Worm (Caenorhabditis elegans): ENCODE measurements around the gene C06A6.4.

Gene C06A6.4

DNA sequence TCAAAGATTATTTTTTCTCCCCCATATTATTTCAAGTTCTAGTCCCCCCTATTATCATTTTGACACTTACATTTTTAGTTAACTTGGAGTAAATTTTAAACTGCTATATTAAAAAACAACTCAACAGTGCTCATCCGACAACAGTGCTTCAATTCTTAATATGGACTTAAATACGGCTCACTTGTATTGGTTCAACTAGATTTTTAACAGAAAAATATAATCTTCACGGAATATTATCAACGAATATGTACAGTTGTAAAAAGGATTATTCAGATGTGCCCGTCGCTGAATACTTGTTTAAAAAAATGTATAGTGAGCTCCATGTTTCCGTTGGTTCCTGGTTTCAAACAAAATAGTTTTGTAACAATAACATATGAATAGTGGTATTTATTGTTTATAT is 28.8 kb downstream of the C06A6.4 start:
- TF ChIP-seq sptf-1 (tag; optimal IDR thresholded peaks at IDR 0.05) (no peak), grh-1 (GFP tag; IDR thresholded peaks at IDR 0.05) (no peak), ceh-88 (GFP tag; IDR thresholded peaks at IDR 0.05) (no peak), nhr-28 (tag; optimal IDR thresholded peaks at IDR 0.05) (no peak), unc-62 (GFP tag; optimal IDR thresholded peaks at IDR 0.05) (no peak)

DNA sequence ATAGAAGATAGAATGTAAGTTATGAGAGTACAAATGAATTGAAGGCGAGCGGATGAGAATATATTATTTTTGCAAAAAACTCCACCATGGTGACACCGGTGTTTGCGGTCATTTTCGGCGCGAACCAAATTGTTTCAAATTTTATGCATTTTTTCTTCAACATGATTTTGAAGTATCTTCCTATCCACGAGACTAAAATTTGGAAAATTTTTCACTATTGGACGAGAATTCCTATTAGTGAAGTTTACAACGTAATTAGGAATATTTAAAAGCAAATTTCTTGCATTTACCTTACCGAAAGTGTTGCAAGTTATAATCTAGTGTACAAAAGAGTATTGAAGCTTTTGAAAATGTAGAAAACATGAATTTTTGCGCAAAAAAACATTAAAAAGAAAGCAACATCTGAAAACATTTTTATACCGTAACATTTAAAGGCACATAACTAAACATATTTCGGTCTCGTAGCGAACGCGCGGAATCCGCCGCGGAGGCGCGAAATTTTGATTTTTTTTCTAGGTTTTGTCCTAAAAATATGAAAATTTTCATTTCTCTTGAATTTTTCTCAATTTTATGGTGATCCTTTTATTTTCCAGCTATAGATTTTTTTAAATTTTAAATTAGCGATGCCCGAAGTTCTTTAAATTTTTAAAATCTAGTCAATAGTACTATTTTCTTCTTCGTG is 32.5 kb downstream of the C06A6.4 start, which contains the start of gene sgo-1:
Gene sgo-1 (minus strand): TSS at position 51 of the 682 bp plus-strand sequence.
- TF ChIP-seq efl-1 (optimal IDR thresholded peaks at IDR 0.05) (peak; percentile 1 to 16), efl-1 (GFP tag; optimal IDR thresholded peaks at IDR 0.05 in 1 of 2) (no peak), ceh-8 (GFP tag; optimal IDR thresholded peaks at IDR 0.05) (no peak), grh-1 (GFP tag; IDR thresholded peaks at IDR 0.05) (no peak), lsy-2 (tag; optimal IDR thresholded peaks at IDR 0.05) (no peak), snu-23 (GFP tag; optimal IDR thresholded peaks at IDR 0.05) (no peak), zag-1 (tag; optimal IDR thresholded peaks at IDR 0.05) (no peak), snpc-4 (tag; optimal IDR thresholded peaks at IDR 0.05) (no peak), isw-1 (GFP tag; IDR thresholded peaks at IDR 0.05) (no peak), xbp-1 (tag; optimal IDR thresholded peaks at IDR 0.05) (no peak)

DNA sequence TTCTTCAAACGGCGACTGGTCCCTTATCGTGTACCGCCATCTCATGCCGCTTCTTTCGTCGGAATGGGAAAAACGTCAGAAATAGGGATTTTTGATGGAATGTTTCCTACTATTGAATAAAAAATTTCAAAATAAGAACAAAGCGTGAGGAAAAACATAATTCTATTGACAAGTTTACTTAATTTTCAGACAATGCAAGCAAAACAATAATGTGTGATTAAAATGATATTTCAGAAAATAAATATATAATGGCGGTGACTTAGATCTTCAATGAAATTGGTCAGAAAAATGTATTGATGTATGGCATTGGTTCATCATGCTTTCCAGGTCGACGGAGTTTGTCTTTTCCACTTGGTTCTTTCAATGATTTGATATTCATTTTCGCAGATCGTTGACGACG is 34.4 kb downstream of the C06A6.4 start, which contains the start of gene ntp-1:
Gene ntp-1 (minus strand): TSS at position 101 of the 400 bp plus-strand sequence.
- TF ChIP-seq lin-15B (tag; optimal IDR thresholded peaks at IDR 0.05) (no peak), nhr-20 (tag; optimal IDR thresholded peaks at IDR 0.05) (no peak), isw-1 (GFP tag; IDR thresholded peaks at IDR 0.05) (no peak), nhr-11 (tag; optimal IDR thresholded peaks at IDR 0.05) (no peak)

DNA sequence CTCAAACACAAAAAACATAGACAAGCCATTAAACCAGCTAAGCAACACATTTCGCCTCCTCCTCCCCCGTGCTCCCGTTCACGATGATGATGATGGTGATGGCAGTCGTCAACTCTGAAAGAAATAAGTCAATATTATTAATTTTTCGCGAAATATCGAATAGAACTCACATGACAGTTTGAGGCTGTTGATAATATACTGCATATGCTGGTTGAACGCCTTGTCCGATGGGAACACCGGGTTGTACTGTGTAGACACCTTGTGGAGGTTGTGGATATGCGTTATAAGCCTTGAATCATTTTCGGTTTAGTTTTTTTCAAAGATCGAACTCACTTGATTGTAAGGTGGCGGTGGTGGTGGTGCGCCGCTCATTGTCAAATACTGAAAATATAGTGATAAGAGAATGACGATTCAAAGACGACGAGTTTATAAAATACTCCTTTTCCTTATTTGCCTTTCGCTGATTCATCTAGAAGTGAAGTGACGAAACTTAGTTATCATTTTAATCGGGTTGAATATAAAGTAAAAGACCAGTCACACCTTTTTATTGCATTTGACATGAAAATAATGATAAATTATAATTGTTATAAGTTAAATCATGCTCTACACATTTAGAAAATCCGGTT is 37.2 kb downstream of the C06A6.4 start, which contains the start of gene C33H5.13:
Gene C33H5.13 (minus strand): TSS at position 443 of the 626 bp plus-strand sequence.
- TF ChIP-seq zip-4 (GFP tag; optimal IDR thresholded peaks at IDR 0.05): no peak
- peak; percentile 34 for TF ChIP-seq elt-2 (tag; optimal IDR thresholded peaks at IDR 0.05)
- TF ChIP-seq alr-1 (tag; optimal IDR thresholded peaks at IDR 0.05; ENCODE audit: borderline replicate concordance): no peak
- no peak for TF ChIP-seq ztf-4 (tag; optimal IDR thresholded peaks at IDR 0.05)
- peak in 1 of 2 experiments; percentile 6 for TF ChIP-seq efl-1 (optimal IDR thresholded peaks at IDR 0.05)
- TF ChIP-seq efl-1 (GFP tag; optimal IDR thresholded peaks at IDR 0.05 in 1 of 2): peak in 1 of 2 experiments; percentile 56
- TF ChIP-seq hlh-17 (GFP tag; optimal IDR thresholded peaks at IDR 0.05; ENCODE audit: borderline replicate concordance): no peak
- no peak for TF ChIP-seq ets-5 (GFP tag; IDR thresholded peaks at IDR 0.05)
- peak in 1 of 2 experiments; percentile 20 for TF ChIP-seq lin-35 (GFP tag; optimal IDR thresholded peaks at IDR 0.05)
- no peak for TF ChIP-seq lsy-2 (tag; optimal IDR thresholded peaks at IDR 0.05)

DNA sequence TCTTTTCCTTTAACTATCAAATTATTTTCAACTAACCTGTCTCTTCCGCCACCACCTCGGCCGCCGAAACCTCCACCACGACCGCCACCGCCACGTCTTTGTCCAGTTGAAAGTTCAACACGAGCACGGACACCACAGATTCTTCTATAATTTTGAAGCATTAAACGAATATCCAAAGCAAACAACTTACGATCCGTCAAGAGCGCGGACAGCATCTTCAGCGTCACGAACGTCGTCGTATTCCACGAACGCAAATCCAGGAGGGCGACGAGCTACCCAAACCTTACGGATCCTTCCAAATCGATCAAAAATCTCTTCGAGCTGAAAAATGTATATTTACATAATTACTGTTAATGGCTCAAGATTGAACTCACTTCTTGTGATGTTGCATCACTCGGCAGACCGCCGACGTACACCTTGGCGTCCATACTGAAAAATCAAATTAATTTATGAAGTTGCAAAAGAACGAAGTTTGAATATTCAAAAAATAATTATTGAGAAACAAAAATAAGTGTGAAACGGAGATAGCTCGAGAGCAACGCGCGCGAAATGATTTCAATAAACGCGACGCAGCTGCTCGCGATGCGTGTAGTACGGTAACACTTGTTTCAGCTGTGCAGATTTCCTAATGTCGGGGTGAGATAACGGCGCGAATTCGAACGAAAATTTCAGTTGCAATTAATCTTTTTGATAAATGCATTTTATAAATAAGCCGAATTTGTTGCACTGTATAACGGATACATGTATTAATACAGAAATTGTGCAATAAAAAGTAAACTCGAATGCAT is 38.1 kb downstream of the C06A6.4 start, which contains the start of gene rsp-6:
Gene rsp-6 (minus strand): TSS at position 429 of the 788 bp plus-strand sequence.
- peak; percentile 94 for TF ChIP-seq C16A3.4 (tag; optimal IDR thresholded peaks at IDR 0.05)
- no peak for TF ChIP-seq pag-3 (tag; optimal IDR thresholded peaks at IDR 0.05; ENCODE audit: borderline replicate concordance, insufficient read depth)
- TF ChIP-seq dpl-1 (GFP tag; optimal IDR thresholded peaks at IDR 0.05): peak; percentile 92 to 96 (median 94)
- no peak for TF ChIP-seq Y116A8C.19 (tag; optimal IDR thresholded peaks at IDR 0.05; ENCODE audit: borderline replicate concordance)
- TF ChIP-seq unc-130 (tag; optimal IDR thresholded peaks at IDR 0.05): peak; percentile 87
- TF ChIP-seq ztf-4 (tag; optimal IDR thresholded peaks at IDR 0.05): peak; percentile 73
- TF ChIP-seq lsy-2 (tag; optimal IDR thresholded peaks at IDR 0.05): peak; percentile 98 to 99
- peak; percentile 79 for TF ChIP-seq dsc-1 (tag; optimal IDR thresholded peaks at IDR 0.05)
- peak; percentile 89 for TF ChIP-seq skn-1 (tag; optimal IDR thresholded peaks at IDR 0.05)
- TF ChIP-seq snu-23 (GFP tag; optimal IDR thresholded peaks at IDR 0.05): peak; percentile 92
- peak; percentile 23 for TF ChIP-seq nhr-11 (tag; optimal IDR thresholded peaks at IDR 0.05)
- no peak for TF ChIP-seq ceh-63 (GFP tag; optimal IDR thresholded peaks at IDR 0.05)
- TF ChIP-seq nhr-71 (tag; optimal IDR thresholded peaks at IDR 0.05): peak; percentile 92
- peak; percentile 78 for TF ChIP-seq nhr-77 (tag; optimal IDR thresholded peaks at IDR 0.05)
- TF ChIP-seq unc-62 (GFP tag; optimal IDR thresholded peaks at IDR 0.05): no peak
- no peak for TF ChIP-seq alr-1 (tag; optimal IDR thresholded peaks at IDR 0.05; ENCODE audit: borderline replicate concordance)
- peak; percentile 46 for TF ChIP-seq C04F5.9 (tag; optimal IDR thresholded peaks at IDR 0.05)
- no peak for TF ChIP-seq sox-4 (tag; optimal IDR thresholded peaks at IDR 0.05)
- TF ChIP-seq nhr-20 (tag; optimal IDR thresholded peaks at IDR 0.05): peak; percentile 85
- TF ChIP-seq zip-4 (GFP tag; optimal IDR thresholded peaks at IDR 0.05): peak; percentile 33
- TF ChIP-seq mef-2 (tag; optimal IDR thresholded peaks at IDR 0.05): peak; percentile 54
- no peak for TF ChIP-seq unc-98 (GFP tag; IDR thresholded peaks at IDR 0.05)
- peak; percentile 91 to 95 for TF ChIP-seq efl-1 (optimal IDR thresholded peaks at IDR 0.05)
- TF ChIP-seq efl-1 (GFP tag; optimal IDR thresholded peaks at IDR 0.05 in 1 of 2): peak; percentile 92 to 99
- TF ChIP-seq nhr-12 (tag; optimal IDR thresholded peaks at IDR 0.05): no peak

Measured in whole organism, L1 larva.